Fruit fly (Drosophila melanogaster) whole organism, embryonic: ENCODE data around the gene asl.

Experiments used
- Atf-2 ChIP-seq: fragments of 200-800 bp; sonication (Bioruptor generic); optimal IDR thresholded peaks from 2 replicates; lab custom pipeline; 2016; ENCODE audit warnings: missing biosample characterization, missing genetic modification characterization
- Atf6 ChIP-seq: fragments of 200-800 bp; sonication (Bioruptor generic); IDR thresholded peaks from 2 replicates; pipeline ENCODE4 v1.3.6; 2022; ENCODE audit warnings: missing biosample characterization, missing genetic modification characterization
- CG11456 ChIP-seq: fragments of 200-800 bp; sonication (Bioruptor generic); IDR thresholded peaks from 3 replicates; pipeline ENCODE4 v1.3.6; 2022; ENCODE audit warnings: missing biosample characterization, missing genetic modification characterization
- CG11723 ChIP-seq: fragments of 200-800 bp; sonication (Bioruptor generic); optimal IDR thresholded peaks from 2 replicates; lab custom pipeline; 2017; ENCODE audit warnings: missing biosample characterization, mild to moderate bottlenecking, missing genetic modification characterization
- CG12104 ChIP-seq: fragments of 200-800 bp; sonication (Bioruptor generic); optimal IDR thresholded peaks from 3 replicates; lab custom pipeline; 2016; ENCODE audit warnings: missing biosample characterization, missing genetic modification characterization
- CG1233 ChIP-seq: fragments of 200-800 bp; sonication (Bioruptor generic); optimal IDR thresholded peaks from 4 replicates; lab custom pipeline; 2018; ENCODE audit warnings: missing biosample characterization, mild to moderate bottlenecking, missing genetic modification characterization
- CG13296 ChIP-seq: fragments of 200-800 bp; sonication (Bioruptor generic); optimal IDR thresholded peaks from 3 replicates; lab custom pipeline; 2018; ENCODE audit warnings: missing biosample characterization, mild to moderate bottlenecking, missing genetic modification characterization
- CG15269 ChIP-seq: fragments of 200-800 bp; sonication (Bioruptor generic); optimal IDR thresholded peaks from 2 replicates; lab custom pipeline; 2018; ENCODE audit warnings: missing biosample characterization, mild to moderate bottlenecking, missing genetic modification characterization, moderate library complexity
- CG15696 ChIP-seq: fragments of 200-800 bp; sonication (Bioruptor generic); optimal IDR thresholded peaks from 2 replicates; lab custom pipeline; 2019; ENCODE audit warnings: missing biosample characterization, mild to moderate bottlenecking, missing genetic modification characterization, moderate library complexity
- CG17359 ChIP-seq: fragments of 200-800 bp; sonication (Bioruptor generic); optimal IDR thresholded peaks from 3 replicates; lab custom pipeline; 2018; ENCODE audit warnings: missing biosample characterization, mild to moderate bottlenecking, missing genetic modification characterization, moderate library complexity
- CG17385 ChIP-seq: fragments of 200-800 bp; sonication (Bioruptor generic); optimal IDR thresholded peaks from 3 replicates; lab custom pipeline; 2018; ENCODE audit warnings: missing biosample characterization, mild to moderate bottlenecking, missing genetic modification characterization
- CG1792 ChIP-seq: fragments of 200-800 bp; sonication (Bioruptor generic); optimal IDR thresholded peaks from 2 replicates; lab custom pipeline; 2016; ENCODE audit warnings: missing biosample characterization, missing genetic modification characterization
- CG2120 ChIP-seq: fragments of 200-800 bp; sonication (Bioruptor generic); optimal IDR thresholded peaks from 3 replicates; lab custom pipeline; 2016; ENCODE audit warnings: missing biosample characterization, missing genetic modification characterization
- CG30403 ChIP-seq: fragments of 200-800 bp; sonication (Bioruptor generic); optimal IDR thresholded peaks from 3 replicates; lab custom pipeline; 2016; ENCODE audit warnings: missing biosample characterization, missing genetic modification characterization
- CG34224 ChIP-seq: fragments of 200-800 bp; sonication (Bioruptor generic); IDR thresholded peaks from 3 replicates; pipeline ENCODE4 v1.3.6; 2022; ENCODE audit warnings: missing biosample characterization, missing genetic modification characterization; ENCODE audit not compliant: partially characterized antibody
- CG4854 ChIP-seq: fragments of 200-800 bp; sonication (Bioruptor generic); optimal IDR thresholded peaks from 2 replicates; lab custom pipeline; 2016; ENCODE audit warnings: missing biosample characterization, missing genetic modification characterization, inconsistent platforms
- CG6272 ChIP-seq: fragments of 200-800 bp; sonication (Bioruptor generic); IDR thresholded peaks from 2 replicates; pipeline ENCODE4 v1.3.6; 2022; ENCODE audit warnings: missing biosample characterization, missing genetic modification characterization
- CG7556 ChIP-seq: fragments of 200-800 bp; sonication (Bioruptor generic); optimal IDR thresholded peaks from 2 replicates; lab custom pipeline; 2017; ENCODE audit warnings: missing biosample characterization, mild to moderate bottlenecking, missing genetic modification characterization
- CG8089 ChIP-seq: fragments of 200-800 bp; sonication (Bioruptor generic); optimal IDR thresholded peaks from 3 replicates; lab custom pipeline; 2016; ENCODE audit warnings: missing biosample characterization, missing genetic modification characterization
- CHES-1-like ChIP-seq: fragments of 200-800 bp; sonication (Bioruptor generic); optimal IDR thresholded peaks from 2 replicates; lab custom pipeline; 2016; ENCODE audit warnings: missing biosample characterization, missing genetic modification characterization
- Camta ChIP-seq: fragments of 200-800 bp; sonication (Bioruptor generic); optimal IDR thresholded peaks from 2 replicates; lab custom pipeline; 2016; ENCODE audit warnings: missing biosample characterization, missing genetic modification characterization
- CkIIα-i1 ChIP-seq: fragments of 200-800 bp; sonication (Bioruptor generic); IDR thresholded peaks from 2 replicates; pipeline ENCODE4 v1.3.6; 2022; ENCODE audit warnings: missing biosample characterization, missing genetic modification characterization
- Ets65A ChIP-seq: fragments of 200-800 bp; sonication (Bioruptor generic); peaks from one replicate; lab custom pipeline; 2016; ENCODE audit warnings: missing biosample characterization, missing genetic modification characterization
- HLH4C ChIP-seq: fragments of 200-800 bp; sonication (Bioruptor generic); IDR thresholded peaks from 3 replicates; pipeline ENCODE4 v1.3.6; 2022; ENCODE audit warnings: missing biosample characterization, missing genetic modification characterization; ENCODE audit not compliant: partially characterized antibody
- HLHmδ ChIP-seq: fragments of 200-800 bp; sonication (Bioruptor generic); optimal IDR thresholded peaks from 2 replicates; lab custom pipeline; 2018; ENCODE audit warnings: missing biosample characterization, mild to moderate bottlenecking, missing genetic modification characterization, moderate library complexity
- Hmr ChIP-seq: fragments of 200-800 bp; sonication (Bioruptor generic); optimal IDR thresholded peaks from 3 replicates; lab custom pipeline; 2017; ENCODE audit warnings: mild to moderate bottlenecking, missing biosample characterization, missing genetic modification reagents, missing genetic modification characterization
- Pdp1 ChIP-seq, 2 experiments: fragments of 200-800 bp; sonication (Bioruptor generic); optimal IDR thresholded peaks; 3 replicates each; lab custom pipeline; 2016; ENCODE audit warnings: missing biosample characterization in 2 of 2, missing genetic modification characterization in 2 of 2, mild to moderate bottlenecking in 1 of 2, moderate library complexity in 1 of 2
- Poxn ChIP-seq: fragments of 200-800 bp; sonication (Bioruptor generic); IDR thresholded peaks from 2 replicates; pipeline ENCODE4 v1.3.6; 2022; ENCODE audit warnings: missing biosample characterization, missing genetic modification characterization
- Xbp1 ChIP-seq: fragments of 200-800 bp; sonication (Bioruptor generic); optimal IDR thresholded peaks from 3 replicates; lab custom pipeline; 2016; ENCODE audit warnings: missing biosample characterization, mild to moderate bottlenecking, missing genetic modification characterization
- btn ChIP-seq: fragments of 200-800 bp; sonication (Bioruptor generic); optimal IDR thresholded peaks from 2 replicates; lab custom pipeline; 2016; ENCODE audit warnings: missing biosample characterization, missing genetic modification characterization
- chinmo ChIP-seq: fragments of 200-800 bp; sonication (Bioruptor generic); IDR thresholded peaks from 4 replicates; pipeline ENCODE4 v1.3.6; 2022; ENCODE audit warnings: missing biosample characterization, missing genetic modification characterization; ENCODE audit not compliant: partially characterized antibody
- croc ChIP-seq: fragments of 200-800 bp; sonication (Bioruptor generic); conservative IDR thresholded peaks from 3 replicates; pipeline ENCODE4 v1.3.6; 2022; ENCODE audit warnings: missing biosample characterization, missing genetic modification characterization
- fd96Cb ChIP-seq: fragments of 200-800 bp; sonication (Bioruptor generic); optimal IDR thresholded peaks from 2 replicates; lab custom pipeline; 2018; ENCODE audit warnings: missing biosample characterization, mild to moderate bottlenecking, missing genetic modification characterization, moderate library complexity
- gcm ChIP-seq: fragments of 200-800 bp; sonication (Bioruptor generic); optimal IDR thresholded peaks from 2 replicates; lab custom pipeline; 2019; ENCODE audit warnings: missing biosample characterization, mild to moderate bottlenecking, missing genetic modification characterization, moderate library complexity
- gt ChIP-seq: fragments of 200-800 bp; sonication (Bioruptor generic); IDR thresholded peaks from 2 replicates; pipeline ENCODE4 v1.3.6; 2022; ENCODE audit warnings: missing biosample characterization, missing genetic modification characterization
- h ChIP-seq: fragments of >200 bp; optimal IDR thresholded peaks from 2 replicates; lab custom pipeline; 2017
- ham ChIP-seq: fragments of 200-800 bp; sonication (Bioruptor generic); IDR thresholded peaks from 2 replicates; pipeline ENCODE4 v1.3.6; 2022; ENCODE audit warnings: missing biosample characterization, missing genetic modification characterization
- hb ChIP-seq: fragments of 200-800 bp; sonication (Bioruptor generic); IDR thresholded peaks from 3 replicates; pipeline ENCODE4 v1.3.6; 2022; ENCODE audit warnings: missing biosample characterization, missing genetic modification characterization; ENCODE audit not compliant: partially characterized antibody
- jing ChIP-seq: fragments of 200-800 bp; sonication (Bioruptor generic); optimal IDR thresholded peaks from 2 replicates; lab custom pipeline; 2018; ENCODE audit warnings: missing biosample characterization, mild to moderate bottlenecking, missing genetic modification characterization
- kah ChIP-seq: fragments of 200-800 bp; sonication (Bioruptor generic); optimal IDR thresholded peaks from 2 replicates; lab custom pipeline; 2018; ENCODE audit warnings: missing biosample characterization, mild to moderate bottlenecking, missing genetic modification characterization
- lilli ChIP-seq: fragments of 200-800 bp; sonication (Bioruptor generic); optimal IDR thresholded peaks from 3 replicates; lab custom pipeline; 2016; ENCODE audit warnings: missing biosample characterization, missing genetic modification characterization
- lmd ChIP-seq: fragments of 200-800 bp; sonication (Bioruptor generic); IDR thresholded peaks from 2 replicates; pipeline ENCODE4 v1.3.6; 2022; ENCODE audit warnings: missing biosample characterization, missing genetic modification characterization
- maf-S ChIP-seq: fragments of 200-800 bp; sonication (Bioruptor generic); optimal IDR thresholded peaks from 2 replicates; lab custom pipeline; 2016; ENCODE audit warnings: missing biosample characterization, missing genetic modification characterization
- nerfin-1 ChIP-seq: fragments of 200-800 bp; sonication (Bioruptor generic); optimal IDR thresholded peaks from 3 replicates; lab custom pipeline; 2019; ENCODE audit warnings: missing biosample characterization, mild to moderate bottlenecking, missing genetic modification characterization, moderate library complexity
- prd ChIP-seq, 3 experiments: fragments of >200 bp in 2 of 3; fragments of 200-800 bp in 1 of 3; sonication (Bioruptor generic) in 1 of 3; optimal IDR thresholded peaks in 2 of 3; IDR thresholded peaks in 1 of 3; 2 replicates in 2 of 3; 3 replicates in 1 of 3; pipeline versions ENCODE4 v1.3.6 to Lab custom; 2017 to 2022; ENCODE audit warnings: missing biosample characterization in 1 of 3, missing genetic modification characterization in 1 of 3
- pros ChIP-seq: fragments of 200-800 bp; sonication (Bioruptor generic); optimal IDR thresholded peaks from 3 replicates; lab custom pipeline; 2019; ENCODE audit warnings: missing biosample characterization, mild to moderate bottlenecking, missing genetic modification characterization, moderate library complexity
- sima ChIP-seq: fragments of 200-800 bp; sonication (Bioruptor generic); optimal IDR thresholded peaks from 2 replicates; lab custom pipeline; 2016; ENCODE audit warnings: missing biosample characterization, missing genetic modification characterization
- unpg ChIP-seq: fragments of 200-800 bp; sonication (Bioruptor generic); optimal IDR thresholded peaks from 3 replicates; lab custom pipeline; 2018; ENCODE audit warnings: missing biosample characterization, mild to moderate bottlenecking, missing genetic modification characterization, moderate library complexity
- zfh2 ChIP-seq: fragments of 200-800 bp; sonication (Bioruptor generic); optimal IDR thresholded peaks from 2 replicates; lab custom pipeline; 2016; ENCODE audit warnings: missing biosample characterization, missing genetic modification characterization

asl gene

dm6 chr3R:5622985-5623630 is 16.8 kb upstream of the asl start (continued):
- peak; percentile 55 for TF ChIP-seq lilli
- peak; percentile 79 for TF ChIP-seq CG8089 (GFP tag; lab: Kevin White, UChicago)
- peak; percentile 42 for TF ChIP-seq CG30403 (GFP tag; lab: Kevin White, UChicago)
- peak; percentile 34 for TF ChIP-seq maf-S (GFP tag; lab: Kevin White, UChicago)
- TF ChIP-seq unpg (GFP tag; lab: Kevin White, UChicago), result peak; percentile 74
- TF ChIP-seq CG13296, result peak; percentile 84
- TF ChIP-seq kah, result peak; percentile 63
- peak; percentile 92 for TF ChIP-seq CG15696 (tag; lab: Kevin White, UChicago)
- no peak for TF ChIP-seq prd (optimal IDR thresholded peaks at IDR 0.05; lab: Kevin White, UChicago)
- no peak for TF ChIP-seq prd (GFP tag; IDR thresholded peaks at IDR 0.05; lab: Robert Waterston, UW)
- peak; percentile 53 for TF ChIP-seq sima (GFP tag; lab: Kevin White, UChicago)
- peak; percentile 46 for TF ChIP-seq Atf-2
- TF ChIP-seq Hmr (GFP tag; lab: Kevin White, UChicago), result peak; percentile 86
- peak; percentile 73 for TF ChIP-seq CG11723 (GFP tag; lab: Kevin White, UChicago)
- TF ChIP-seq nerfin-1 (tag; lab: Kevin White, UChicago), result peak; percentile 87
- TF ChIP-seq Pdp1 (GFP tag; optimal IDR thresholded peaks at IDR 0.05; lab: Kevin White, UChicago), result peak; percentile 35 to 87
- peak; percentile 34 for TF ChIP-seq CG12104 (GFP tag; lab: Kevin White, UChicago)
- peak; percentile 55 for TF ChIP-seq fd96Cb (tag; lab: Kevin White, UChicago)
- no peak for TF ChIP-seq jing (GFP tag; lab: Kevin White, UChicago)
- TF ChIP-seq hb, result no peak
- peak; percentile 25 for TF ChIP-seq Xbp1 (GFP tag; lab: Kevin White, UChicago)
- TF ChIP-seq Camta, result peak; percentile 79
- TF ChIP-seq CG6272 (GFP tag; lab: Robert Waterston, UW), result no peak
- TF ChIP-seq zfh2 (GFP tag; lab: Kevin White, UChicago), result no peak
- no peak for TF ChIP-seq Atf6 (GFP tag; lab: Robert Waterston, UW)
- TF ChIP-seq chinmo (GFP tag; lab: Robert Waterston, UW), result no peak
- peak; percentile 71 for TF ChIP-seq CG17385 (GFP tag; lab: Kevin White, UChicago)
- TF ChIP-seq CG1792 (GFP tag; lab: Kevin White, UChicago), result peak; percentile 72
- TF ChIP-seq CG17359 (tag; lab: Kevin White, UChicago), result peak; percentile 82
- TF ChIP-seq ham (GFP tag; lab: Robert Waterston, UW), result no peak
- TF ChIP-seq HLHmδ, result peak; percentile 85
- no peak for TF ChIP-seq CG11456 (GFP tag; lab: Robert Waterston, UW)
- TF ChIP-seq HLH4C (GFP tag; lab: Robert Waterston, UW), result no peak
- no peak for TF ChIP-seq CG34224 (GFP tag; lab: Robert Waterston, UW)
- TF ChIP-seq CG4854 (GFP tag; lab: Kevin White, UChicago), result peak; percentile 77
- TF ChIP-seq CkIIα-i1 (GFP tag; lab: Robert Waterston, UW), result no peak
- peak; percentile 92 for TF ChIP-seq CG1233 (GFP tag; lab: Kevin White, UChicago)
- no peak for TF ChIP-seq gt
- TF ChIP-seq croc (GFP tag; lab: Robert Waterston, UW), result no peak; the same call in 2 of the 3 replicates
- no peak for TF ChIP-seq Poxn (GFP tag; lab: Robert Waterston, UW)
- no peak for TF ChIP-seq lmd
- TF ChIP-seq pros (GFP tag; lab: Kevin White, UChicago), result peak; percentile 59
- no peak for TF ChIP-seq h
- peak; percentile 74 for TF ChIP-seq CHES-1-like (GFP tag; lab: Kevin White, UChicago)
- TF ChIP-seq CG7556, result peak; percentile 68
- peak; percentile 70 for TF ChIP-seq CG15269
- no peak for TF ChIP-seq Ets65A
- peak; percentile 74 for TF ChIP-seq CG2120
- TF ChIP-seq btn (GFP tag; lab: Kevin White, UChicago), result peak; percentile 62
- peak; percentile 79 for TF ChIP-seq gcm (GFP tag; lab: Kevin White, UChicago)
